Worm (Caenorhabditis elegans) whole organism, mixed stage, embryonic: ENCODE data around the gene fbxb-41.

Source experiments
- ceh-39 ChIP-seq: fragments of 150-350 bp; optimal IDR thresholded peaks from 2 replicates; lab custom pipeline; 2014; ENCODE audit warnings: missing biosample characterization, missing genetic modification characterization
- ceh-83 ChIP-seq: fragments of 200-800 bp; sonication (Bioruptor generic); optimal IDR thresholded peaks from 2 replicates; lab custom pipeline; 2018; ENCODE audit warnings: mild to moderate bottlenecking, missing genetic modification characterization, missing compliant biosample characterization
- ces-1 ChIP-seq: fragments of 150-350 bp; optimal IDR thresholded peaks from 2 replicates; lab custom pipeline; 2014; ENCODE audit warnings: missing biosample characterization, missing genetic modification reagents, missing genetic modification characterization
- cnd-1 ChIP-seq: fragments of 200-800 bp; sonication (Bioruptor generic); optimal IDR thresholded peaks from 2 replicates; lab custom pipeline; 2018; ENCODE audit warnings: mild to moderate bottlenecking, missing genetic modification characterization, missing compliant biosample characterization
- drap-1 ChIP-seq: fragments of 200-800 bp; sonication (Bioruptor generic); optimal IDR thresholded peaks from 3 replicates; lab custom pipeline; 2018; ENCODE audit warnings: mild to moderate bottlenecking, missing genetic modification characterization, missing compliant biosample characterization
- elt-1 ChIP-seq: sonication (generic microtip); optimal IDR thresholded peaks from 2 replicates; lab custom pipeline; 2017; ENCODE audit warnings: missing genetic modification characterization, mild to moderate bottlenecking, missing compliant biosample characterization, antibody characterized with exemption, moderate library complexity, borderline replicate concordance; ENCODE audit not compliant: insufficient read depth
- elt-3 ChIP-seq: fragments of 150-350 bp; optimal IDR thresholded peaks from 2 replicates; lab custom pipeline; 2014; ENCODE audit warnings: missing biosample characterization, missing genetic modification characterization
- flh-1 ChIP-seq: fragments of 200-800 bp; sonication (Bioruptor generic); optimal IDR thresholded peaks from 2 replicates; lab custom pipeline; 2018; ENCODE audit warnings: mild to moderate bottlenecking, missing genetic modification characterization, moderate library complexity, missing compliant biosample characterization
- ham-2 ChIP-seq: fragments of 200-800 bp; sonication (Bioruptor generic); optimal IDR thresholded peaks from 2 replicates; lab custom pipeline; 2018; ENCODE audit warnings: mild to moderate bottlenecking, missing genetic modification characterization, missing compliant biosample characterization
- hlh-1 ChIP-seq: fragments of 150-350 bp; optimal IDR thresholded peaks from 2 replicates; lab custom pipeline; 2014; ENCODE audit warnings: missing biosample characterization, missing genetic modification reagents, missing genetic modification characterization
- lin-13 ChIP-seq: fragments of 150-350 bp; optimal IDR thresholded peaks from 2 replicates; lab custom pipeline; 2014; ENCODE audit warnings: missing biosample characterization, missing genetic modification characterization
- lin-32 ChIP-seq: fragments of 200-800 bp; sonication (Bioruptor generic); optimal IDR thresholded peaks from 2 replicates; lab custom pipeline; 2018; ENCODE audit warnings: mild to moderate bottlenecking, missing genetic modification characterization, missing compliant biosample characterization
- lsy-2 ChIP-seq: fragments of 150-350 bp; optimal IDR thresholded peaks from 2 replicates; lab custom pipeline; 2014; ENCODE audit warnings: missing biosample characterization, missing genetic modification characterization
- mab-5 ChIP-seq: fragments of 150-350 bp; optimal IDR thresholded peaks from 2 replicates; lab custom pipeline; 2014; ENCODE audit warnings: missing biosample characterization, missing genetic modification characterization
- mep-1 ChIP-seq: fragments of 150-350 bp; optimal IDR thresholded peaks from 2 replicates; lab custom pipeline; 2017; ENCODE audit warnings: missing biosample characterization, missing genetic modification reagents, missing genetic modification characterization, inconsistent platforms
- nhr-12 ChIP-seq: fragments of 150-350 bp; optimal IDR thresholded peaks from 2 replicates; lab custom pipeline; 2014; ENCODE audit warnings: missing biosample characterization, missing genetic modification characterization
- nhr-2 ChIP-seq: fragments of 150-350 bp; optimal IDR thresholded peaks from 2 replicates; lab custom pipeline; 2014; ENCODE audit warnings: missing biosample characterization, missing genetic modification characterization
- nhr-237 ChIP-seq: fragments of 150-350 bp; optimal IDR thresholded peaks from 2 replicates; lab custom pipeline; 2014; ENCODE audit warnings: missing biosample characterization, missing genetic modification characterization
- nhr-28 ChIP-seq: fragments of 150-350 bp; optimal IDR thresholded peaks from 2 replicates; lab custom pipeline; 2014; ENCODE audit warnings: missing biosample characterization, missing genetic modification characterization
- nhr-76 ChIP-seq: sonication (generic microtip); optimal IDR thresholded peaks from 2 replicates; lab custom pipeline; 2017; ENCODE audit warnings: missing biosample characterization, missing genetic modification characterization
- pha-4 ChIP-seq: fragments of 150-350 bp; optimal IDR thresholded peaks from 2 replicates; lab custom pipeline; 2018; ENCODE audit warnings: missing biosample characterization, missing genetic modification reagents, missing genetic modification characterization
- sem-2 ChIP-seq: fragments of 200-800 bp; sonication (Bioruptor generic); optimal IDR thresholded peaks from 2 replicates; lab custom pipeline; 2018; ENCODE audit warnings: mild to moderate bottlenecking, missing genetic modification characterization, missing compliant biosample characterization
- snpc-4 ChIP-seq: fragments of 150-350 bp; optimal IDR thresholded peaks from 2 replicates; lab custom pipeline; 2014; ENCODE audit warnings: missing biosample characterization, missing genetic modification characterization
- sptf-1 ChIP-seq: sonication (generic microtip); optimal IDR thresholded peaks from 2 replicates; lab custom pipeline; 2017; ENCODE audit warnings: mild to moderate bottlenecking, missing genetic modification characterization, moderate library complexity, missing compliant biosample characterization
- tbx-8 ChIP-seq: fragments of 200-800 bp; sonication (Bioruptor generic); optimal IDR thresholded peaks from 2 replicates; lab custom pipeline; 2018; ENCODE audit warnings: mild to moderate bottlenecking, missing genetic modification characterization, moderate library complexity, missing compliant biosample characterization
- unc-120 ChIP-seq: sonication (generic microtip); optimal IDR thresholded peaks from 2 replicates; lab custom pipeline; 2017; ENCODE audit warnings: missing genetic modification characterization, missing compliant biosample characterization; ENCODE audit not compliant: poor library complexity, severe bottlenecking
- unc-62 ChIP-seq: fragments of 150-350 bp; optimal IDR thresholded peaks from 2 replicates; lab custom pipeline; 2014; ENCODE audit warnings: missing biosample characterization, missing genetic modification reagents, missing genetic modification characterization
- zip-8 ChIP-seq: fragments of 150-350 bp; optimal IDR thresholded peaks from 2 replicates; lab custom pipeline; 2014; ENCODE audit warnings: missing biosample characterization, missing genetic modification characterization
- ztf-11 ChIP-seq: fragments of 150-350 bp; optimal IDR thresholded peaks from 2 replicates; lab custom pipeline; 2014; ENCODE audit warnings: missing biosample characterization, missing genetic modification characterization

Gene fbxb-41

ce11 chrII:1042227-1042626 is at the start of gene fbxb-41:
Gene fbxb-41 (minus strand): TSS chrII:1042327.
- TF ChIP-seq ceh-39: peak; percentile 53
- TF ChIP-seq flh-1: no peak
- peak; percentile 4 for TF ChIP-seq hlh-1 (tag; lab: Kevin White, UChicago)
- TF ChIP-seq tbx-8: no peak
- TF ChIP-seq, all 35 proteins: peak for 2

DNA sequence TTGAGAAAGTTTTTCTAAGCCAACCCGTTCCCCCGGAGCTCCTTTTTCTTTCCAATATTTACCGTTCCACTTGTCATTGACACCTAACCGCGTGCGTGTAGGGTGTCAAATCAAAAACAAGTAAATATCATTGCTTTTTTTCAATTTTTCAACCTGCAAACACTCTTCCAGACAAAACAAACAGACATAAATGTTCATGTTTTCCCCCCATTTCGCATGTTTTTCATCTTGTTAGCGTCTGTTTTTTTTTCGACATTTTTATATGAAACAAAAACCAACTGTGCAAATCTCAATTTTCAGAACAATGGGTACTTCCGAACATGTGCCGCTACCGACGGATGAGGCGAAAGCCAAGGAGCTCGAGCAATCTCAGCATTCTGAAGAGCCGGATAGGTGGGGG is 49.6 kb upstream of the fbxb-41 start, which contains the start of gene snf-3:
Gene snf-3 (plus strand): TSS at position 301 of the 400 bp plus-strand sequence.
- TF ChIP-seq pha-4 (tag; lab: Kevin White, UChicago) (no peak), ham-2 (GFP tag; lab: Kevin White, UChicago) (no peak), mab-5 (tag; lab: Kevin White, UChicago) (no peak), lsy-2 (tag; lab: Kevin White, UChicago) (no peak), flh-1 (no peak), elt-1 (no peak), ces-1 (no peak), nhr-28 (tag; lab: Kevin White, UChicago) (no peak), nhr-237 (no peak), elt-3 (tag; lab: Kevin White, UChicago) (no peak), hlh-1 (tag; lab: Kevin White, UChicago) (no peak), unc-62 (GFP tag; lab: Kevin White, UChicago) (no peak), unc-120 (no peak), drap-1 (GFP tag; lab: Kevin White, UChicago) (no peak), lin-13 (tag; lab: Kevin White, UChicago) (no peak), snpc-4 (tag; lab: Kevin White, UChicago) (no peak), mep-1 (tag; lab: Kevin White, UChicago) (no peak)

DNA sequence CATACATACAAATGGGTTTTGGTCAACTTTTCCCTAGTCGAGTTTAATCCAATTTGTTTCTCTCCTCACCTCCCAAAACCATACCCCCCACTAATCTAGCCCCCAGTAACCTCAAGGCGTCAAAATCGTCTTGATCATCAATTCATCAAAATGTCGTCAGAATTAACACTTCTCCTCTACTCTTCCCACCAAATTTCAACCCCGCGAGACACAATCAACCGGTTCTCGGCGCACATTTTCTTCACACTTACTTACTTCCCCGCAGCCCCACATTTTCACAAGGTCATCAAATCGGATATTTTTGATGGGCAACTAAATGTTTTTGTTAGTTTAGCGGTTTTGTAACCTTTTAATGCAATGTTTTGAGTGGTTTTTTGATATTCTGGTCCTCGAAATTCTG is 48.6 kb upstream of the fbxb-41 start:
- no peak for TF ChIP-seq nhr-28 (tag; lab: Kevin White, UChicago)
- TF ChIP-seq mab-5 (tag; lab: Kevin White, UChicago): no peak
- no peak for TF ChIP-seq nhr-12 (tag; lab: Kevin White, UChicago)
- TF ChIP-seq drap-1 (GFP tag; lab: Kevin White, UChicago): no peak

DNA sequence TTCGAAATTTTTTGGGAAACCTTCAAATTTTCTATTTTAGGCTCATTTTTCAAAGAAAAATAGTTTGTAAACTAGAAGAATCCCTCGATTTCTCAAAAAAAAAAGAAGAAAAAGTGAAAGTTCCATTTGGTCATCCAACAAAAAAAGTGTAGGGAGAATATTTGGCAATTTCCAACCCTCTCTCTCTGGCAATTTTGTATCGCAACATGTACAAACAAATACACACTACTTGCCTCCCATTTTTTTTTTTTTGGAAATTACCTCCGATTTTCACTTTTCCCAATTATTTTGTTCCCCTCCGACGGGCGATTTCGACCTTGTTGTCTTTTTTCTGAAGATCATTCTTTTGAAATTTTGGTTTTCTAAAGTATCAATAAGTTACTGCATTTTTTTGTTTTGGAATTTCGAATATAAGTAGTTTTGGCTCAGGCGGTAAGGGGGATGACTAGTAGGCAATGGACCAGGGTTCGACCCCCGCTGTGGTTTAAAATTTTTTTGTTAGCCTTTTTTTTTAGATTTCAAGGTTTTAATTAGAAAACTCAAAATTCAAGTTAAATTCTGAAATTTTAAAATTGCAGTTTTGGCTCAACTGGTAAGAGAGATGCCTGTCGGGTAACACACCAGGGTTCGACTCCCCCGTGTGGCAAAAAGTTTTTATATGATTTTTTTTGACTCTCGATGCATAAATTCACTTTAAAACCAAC is 46.6 kb upstream of the fbxb-41 start:
- TF ChIP-seq nhr-12 (tag; lab: Kevin White, UChicago) (no peak), ceh-83 (GFP tag; lab: Kevin White, UChicago) (no peak), lsy-2 (tag; lab: Kevin White, UChicago) (no peak)

ce11 chrII:1086479-1086878 is 44.4 kb upstream of the fbxb-41 start:
- no peak for TF ChIP-seq zip-8 (tag; lab: Kevin White, UChicago)
- no peak for TF ChIP-seq mep-1 (tag; lab: Kevin White, UChicago)
- no peak for TF ChIP-seq unc-62 (GFP tag; lab: Kevin White, UChicago)
- TF ChIP-seq sem-2: no peak
- no peak for TF ChIP-seq nhr-2 (tag; lab: Kevin White, UChicago)

- TF ChIP-seq unc-62 (GFP tag; lab: Kevin White, UChicago): no peak
- TF ChIP-seq ceh-39: no peak
- no peak for TF ChIP-seq tbx-8
These were observed 43.4 kb upstream of the fbxb-41 start for ce11 chrII:1085546-1085945.

DNA sequence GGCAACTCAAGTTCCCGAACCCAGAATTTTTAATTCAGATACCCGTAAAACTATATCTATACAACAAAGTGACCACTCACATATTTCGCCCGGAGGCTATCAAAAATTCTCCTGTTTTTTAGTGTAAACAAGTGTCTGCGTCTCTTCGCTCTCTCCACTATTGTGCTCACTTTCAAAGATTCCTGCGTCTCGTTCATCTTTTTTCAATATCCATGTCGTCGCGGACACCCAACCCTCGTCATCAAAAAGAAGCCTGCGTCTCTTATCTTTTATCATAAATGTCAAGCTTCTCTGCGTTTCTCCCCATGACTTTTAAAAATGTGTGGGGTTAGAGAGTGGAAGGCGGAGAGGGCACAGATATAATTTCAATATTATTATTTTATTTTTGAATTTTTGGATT is 42.8 kb upstream of the fbxb-41 start:
- TF ChIP-seq hlh-1 (tag; lab: Kevin White, UChicago) (peak; percentile 75), ces-1 (peak; percentile 6), nhr-237 (no peak), unc-62 (GFP tag; lab: Kevin White, UChicago) (peak; percentile 71), unc-120 (peak; percentile 13)

DNA sequence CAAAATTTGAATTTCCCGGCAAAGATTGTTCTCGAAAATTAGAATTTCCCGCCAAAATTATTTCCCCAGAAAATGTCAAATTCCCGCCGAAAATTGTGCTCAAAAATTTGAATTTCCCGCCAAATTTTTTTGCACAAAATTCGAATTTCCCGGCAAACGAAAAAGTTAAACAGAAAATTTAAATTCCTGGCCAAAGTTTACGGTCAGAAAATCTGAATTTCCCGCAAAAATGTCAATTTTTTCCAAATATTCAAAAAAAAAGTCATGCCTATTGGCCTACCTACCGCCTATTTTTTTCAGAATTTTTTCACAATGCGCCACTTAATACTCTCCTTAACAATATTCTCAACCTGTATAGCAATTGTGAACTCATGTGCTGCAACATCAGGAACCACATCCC is 40.7 kb upstream of the fbxb-41 start, which contains the start of gene K02E7.1:
Gene K02E7.1 (plus strand): TSS at position 301 of the 400 bp plus-strand sequence.
- no peak for TF ChIP-seq lin-32 (GFP tag; lab: Kevin White, UChicago)
- no peak for TF ChIP-seq cnd-1 (tag; lab: Kevin White, UChicago)
- TF ChIP-seq mab-5 (tag; lab: Kevin White, UChicago): no peak
- TF ChIP-seq unc-62 (GFP tag; lab: Kevin White, UChicago): no peak
- no peak for TF ChIP-seq lin-13 (tag; lab: Kevin White, UChicago)
- no peak for TF ChIP-seq nhr-2 (tag; lab: Kevin White, UChicago)
- TF ChIP-seq nhr-76: no peak
- no peak for TF ChIP-seq ces-1
- TF ChIP-seq elt-1: no peak
- no peak for TF ChIP-seq nhr-237
- TF ChIP-seq snpc-4 (tag; lab: Kevin White, UChicago): no peak
- no peak for TF ChIP-seq ceh-39
- TF ChIP-seq elt-3 (tag; lab: Kevin White, UChicago): no peak
- TF ChIP-seq ham-2 (GFP tag; lab: Kevin White, UChicago): no peak
- no peak for TF ChIP-seq tbx-8
- no peak for TF ChIP-seq ztf-11 (tag; lab: Kevin White, UChicago)
- TF ChIP-seq sptf-1: no peak
- TF ChIP-seq mep-1 (tag; lab: Kevin White, UChicago): no peak
- no peak for TF ChIP-seq lsy-2 (tag; lab: Kevin White, UChicago)
